Worm (Caenorhabditis elegans) whole organism, L2 larva: ENCODE results near the gene iglr-2.

Source experiments
- C34F6.9 ChIP-seq: fragments of 150-350 bp; optimal IDR thresholded peaks from 2 replicates; lab custom pipeline; 2014; ENCODE audit warnings: missing biosample characterization, missing genetic modification characterization
- R02D3.7 ChIP-seq: fragments of 150-350 bp; optimal IDR thresholded peaks from 2 replicates; lab custom pipeline; 2014; ENCODE audit warnings: missing biosample characterization, missing genetic modification characterization
- ZK546.5 ChIP-seq: sonication (generic microtip); optimal IDR thresholded peaks from 2 replicates; lab custom pipeline; 2017; ENCODE audit warnings: missing biosample characterization, missing genetic modification characterization
- alr-1 ChIP-seq: fragments of 150-350 bp; optimal IDR thresholded peaks from 2 replicates; lab custom pipeline; 2014; ENCODE audit warnings: missing biosample characterization, missing genetic modification characterization
- aly-2 ChIP-seq: fragments of 150-350 bp; optimal IDR thresholded peaks from 2 replicates; lab custom pipeline; 2014; ENCODE audit warnings: missing biosample characterization, missing genetic modification characterization
- crh-2 ChIP-seq: sonication (generic microtip); optimal IDR thresholded peaks from 2 replicates; lab custom pipeline; 2017; ENCODE audit warnings: missing biosample characterization, missing genetic modification characterization
- dmd-4 ChIP-seq: sonication (generic microtip); optimal IDR thresholded peaks from 2 replicates; lab custom pipeline; 2017; ENCODE audit warnings: missing biosample characterization, missing genetic modification characterization
- elt-1 ChIP-seq: fragments of 150-350 bp; optimal IDR thresholded peaks from 2 replicates; lab custom pipeline; 2014; ENCODE audit warnings: missing biosample characterization, missing genetic modification characterization
- elt-3 ChIP-seq: sonication (generic microtip); optimal IDR thresholded peaks from 2 replicates; lab custom pipeline; 2017; ENCODE audit warnings: missing biosample characterization, missing genetic modification characterization
- fos-1 ChIP-seq: fragments of 150-350 bp; optimal IDR thresholded peaks from 2 replicates; lab custom pipeline; 2014; ENCODE audit warnings: missing biosample characterization, missing genetic modification characterization
- gmeb-1 ChIP-seq: fragments of 150-350 bp; optimal IDR thresholded peaks from 2 replicates; lab custom pipeline; 2014; ENCODE audit warnings: missing biosample characterization, missing genetic modification characterization
- lin-11 ChIP-seq: fragments of 150-350 bp; sonication (generic microtip); optimal IDR thresholded peaks from 2 replicates; lab custom pipeline; 2014; ENCODE audit warnings: missing biosample characterization, missing genetic modification characterization, inconsistent platforms, mixed read lengths
- lin-13 ChIP-seq: fragments of 150-350 bp; optimal IDR thresholded peaks from 2 replicates; lab custom pipeline; 2014; ENCODE audit warnings: missing biosample characterization, missing genetic modification reagents, missing genetic modification characterization
- lsy-2 ChIP-seq, 2 experiments: fragments of 150-350 bp in 1 of 2; sonication (generic microtip) in 1 of 2; optimal IDR thresholded peaks; 2 replicates each; lab custom pipeline; 2014 to 2017; ENCODE audit warnings: missing biosample characterization in 2 of 2, missing genetic modification characterization in 2 of 2
- mbf-1 ChIP-seq: sonication (generic microtip); optimal IDR thresholded peaks from 2 replicates; lab custom pipeline; 2017; ENCODE audit warnings: missing biosample characterization, missing genetic modification characterization
- mdl-1 ChIP-seq, 2 experiments: fragments of 150-350 bp in 1 of 2; sonication (generic microtip) in 1 of 2; optimal IDR thresholded peaks; 2 replicates each; lab custom pipeline; 2017; ENCODE audit warnings: missing biosample characterization in 2 of 2, missing genetic modification characterization in 2 of 2
- nhr-12 ChIP-seq: fragments of 150-350 bp; optimal IDR thresholded peaks from 2 replicates; lab custom pipeline; 2014; ENCODE audit warnings: missing biosample characterization, missing genetic modification characterization
- nhr-129 ChIP-seq: fragments of 150-350 bp; optimal IDR thresholded peaks from 2 replicates; lab custom pipeline; 2014; ENCODE audit warnings: missing biosample characterization, missing genetic modification characterization
- nhr-21 ChIP-seq: fragments of 150-350 bp; optimal IDR thresholded peaks from 2 replicates; lab custom pipeline; 2014; ENCODE audit warnings: missing biosample characterization, missing genetic modification characterization
- nhr-23 ChIP-seq: fragments of 150-350 bp; optimal IDR thresholded peaks from 2 replicates; lab custom pipeline; 2014; ENCODE audit warnings: missing biosample characterization, missing genetic modification reagents, missing genetic modification characterization
- nhr-237 ChIP-seq: fragments of 150-350 bp; optimal IDR thresholded peaks from 2 replicates; lab custom pipeline; 2014; ENCODE audit warnings: missing biosample characterization, missing genetic modification characterization
- nhr-6 ChIP-seq: fragments of 150-350 bp; optimal IDR thresholded peaks from 2 replicates; lab custom pipeline; 2014; ENCODE audit warnings: missing biosample characterization, missing genetic modification characterization
- nhr-77 ChIP-seq: fragments of 150-350 bp; optimal IDR thresholded peaks from 2 replicates; lab custom pipeline; 2014; ENCODE audit warnings: missing biosample characterization, missing genetic modification characterization
- peb-1 ChIP-seq: fragments of 150-350 bp; optimal IDR thresholded peaks from 2 replicates; lab custom pipeline; 2014; ENCODE audit warnings: missing biosample characterization, missing genetic modification characterization
- sma-3 ChIP-seq: sonication (generic microtip); optimal IDR thresholded peaks from 2 replicates; lab custom pipeline; 2016; ENCODE audit warnings: missing genetic modification reagents, missing genetic modification characterization, missing compliant biosample characterization
- snpc-4 ChIP-seq: fragments of 150-350 bp; optimal IDR thresholded peaks from 2 replicates; lab custom pipeline; 2014; ENCODE audit warnings: missing biosample characterization, missing genetic modification characterization
- unc-55 ChIP-seq: fragments of 150-350 bp; sonication (generic microtip); optimal IDR thresholded peaks from 3 replicates; lab custom pipeline; 2014; ENCODE audit warnings: missing biosample characterization, missing genetic modification reagents, missing genetic modification characterization
- zag-1 ChIP-seq: fragments of 150-350 bp; optimal IDR thresholded peaks from 2 replicates; lab custom pipeline; 2014; ENCODE audit warnings: missing biosample characterization, missing genetic modification characterization
- ztf-4 ChIP-seq: fragments of 150-350 bp; optimal IDR thresholded peaks from 2 replicates; lab custom pipeline; 2014; ENCODE audit warnings: missing biosample characterization, missing genetic modification characterization

iglr-2 gene

DNA sequence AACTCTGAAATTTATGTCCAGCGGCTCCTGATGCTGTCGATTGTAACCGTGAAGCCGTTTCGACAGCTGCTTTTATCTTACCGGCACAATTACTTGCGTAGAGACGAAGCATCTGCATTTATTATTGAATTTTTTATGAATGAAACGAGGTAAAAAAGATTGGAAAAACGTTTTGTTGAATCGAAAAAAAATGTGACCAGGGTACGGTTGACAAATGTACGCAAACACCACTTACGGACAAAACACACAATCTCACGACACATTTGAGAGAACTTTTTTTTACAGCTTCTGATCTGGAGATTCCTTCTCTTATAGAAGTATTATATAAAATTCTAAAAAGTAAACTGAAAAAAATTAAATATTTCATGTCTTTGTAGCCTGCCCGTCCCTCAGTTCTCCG, 668 bp upstream of the iglr-2 start, which contains the start of the genes mrps-18A and ZC262.2:
TSS of gene mrps-18A (minus strand) at position 141 of the 400 bp plus-strand sequence.
TSS of gene ZC262.2 (plus strand) at position 284 of the 400 bp plus-strand sequence.
- no peak for TF ChIP-seq elt-1 (tag; lab: Kevin White, UChicago)
- TF ChIP-seq alr-1 (tag; lab: Kevin White, UChicago): no peak
- peak; percentile 21 for TF ChIP-seq nhr-129 (tag; lab: Kevin White, UChicago)
- peak; percentile 31 for TF ChIP-seq C34F6.9 (tag; lab: Kevin White, UChicago)
- TF ChIP-seq mbf-1: no peak
- TF ChIP-seq lsy-2 (tag; optimal IDR thresholded peaks at IDR 0.05; lab: Kevin White, UChicago): peak; percentile 73 to 97
- TF ChIP-seq sma-3 (GFP tag; lab: Kevin White, UChicago): no peak

DNA sequence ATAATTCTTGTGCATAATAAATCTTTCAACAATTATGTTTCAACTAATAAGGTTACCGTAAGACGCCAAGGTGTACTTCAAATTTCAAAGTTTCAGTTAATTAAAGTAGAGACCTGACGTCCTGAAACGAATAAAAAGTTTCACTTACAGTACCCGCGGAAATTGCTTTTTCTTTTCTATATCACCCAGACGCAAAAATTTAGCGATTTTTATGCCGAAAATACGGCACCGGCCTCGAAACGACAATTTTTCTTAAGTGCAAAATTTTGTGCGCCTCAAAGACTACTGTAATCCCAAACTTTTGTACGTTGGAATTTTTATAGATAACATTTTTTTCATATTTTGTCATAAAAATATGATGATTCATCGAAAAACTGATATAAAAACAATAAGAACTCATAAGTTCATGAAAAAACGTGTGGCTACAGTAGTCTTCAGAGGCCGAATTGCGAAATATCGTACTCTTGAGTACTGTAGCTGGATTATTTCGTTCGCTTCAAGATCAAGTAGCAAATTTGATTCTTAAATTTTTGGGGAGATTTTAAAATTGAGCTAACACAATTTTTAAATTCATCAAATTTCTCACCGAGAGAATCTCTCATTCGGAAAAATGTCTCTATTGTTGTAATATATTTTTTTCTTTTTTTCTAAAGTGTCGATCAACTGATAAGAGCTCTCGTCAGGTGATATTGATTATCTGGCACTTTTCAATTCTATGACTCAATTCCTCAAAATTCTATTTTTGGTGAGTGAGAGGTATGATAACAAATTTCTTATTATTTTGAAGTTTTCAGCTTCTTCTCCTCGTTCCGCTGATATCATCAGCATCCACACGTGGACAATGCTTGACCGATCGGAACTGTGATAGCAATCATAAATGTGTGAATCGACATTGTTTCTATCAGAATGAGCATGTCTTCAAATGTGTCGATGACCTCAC, 5.3 kb downstream of the iglr-2 start, which contains the start of gene ZC262.13:
TSS of gene ZC262.13 (plus strand) at position 641 of the 940 bp plus-strand sequence.
- TF ChIP-seq nhr-6 (tag; lab: Kevin White, UChicago): no peak
- TF ChIP-seq fos-1 (tag; lab: Kevin White, UChicago): peak; percentile 36

DNA sequence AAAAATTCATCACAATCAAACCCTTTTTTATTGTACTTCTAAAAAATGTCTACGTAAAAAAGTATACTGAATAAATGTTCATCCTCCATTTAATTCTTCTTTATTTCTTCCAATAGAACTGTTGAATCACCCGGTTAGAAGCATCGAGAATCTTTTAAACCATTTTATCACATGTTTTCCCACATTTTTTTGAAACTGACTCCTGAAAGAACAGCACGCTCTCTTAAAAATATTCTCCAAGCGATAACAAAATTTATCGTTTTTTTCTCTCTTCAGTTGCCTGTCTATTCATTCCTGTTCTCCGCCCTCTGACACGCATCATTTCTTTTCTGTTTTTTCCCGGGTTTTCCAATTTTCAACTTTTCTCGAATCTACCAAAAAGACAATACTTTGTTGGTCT, 6.7 kb downstream of the iglr-2 start, which contains the start of gene F10E9.12:
TSS of gene F10E9.12 (plus strand) at position 131 of the 400 bp plus-strand sequence.
- no peak for TF ChIP-seq snpc-4

DNA sequence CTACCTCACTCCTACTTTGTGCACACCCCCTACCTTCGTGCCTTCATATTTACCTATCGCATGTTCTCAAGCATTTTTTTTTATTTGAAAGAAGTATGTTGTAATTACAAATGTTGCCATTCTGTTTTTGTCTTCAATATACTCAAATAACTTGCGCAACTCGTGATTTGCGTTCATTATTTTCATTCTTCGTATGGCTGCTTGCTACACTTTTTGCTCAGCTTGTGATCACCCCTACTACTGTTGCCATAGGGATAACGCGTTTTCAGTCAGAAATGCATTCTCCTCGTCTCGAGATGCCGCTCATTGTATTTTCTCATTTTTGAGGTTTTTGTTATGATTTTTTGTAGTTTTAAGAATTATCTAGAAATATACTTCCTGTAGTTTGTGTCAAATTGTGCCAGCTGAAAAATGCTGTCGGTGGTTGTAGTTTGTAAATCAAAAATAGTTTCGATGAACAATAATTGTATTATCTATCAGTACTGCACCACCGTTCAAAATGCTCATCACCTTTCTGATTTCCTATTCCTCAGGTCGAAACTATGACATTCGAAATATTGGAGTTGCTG, 8.4 kb downstream of the iglr-2 start, which contains the start of gene F10E9.1:
TSS of gene F10E9.1 (plus strand) at position 519 of the 569 bp plus-strand sequence.
- TF ChIP-seq aly-2 (tag; lab: Kevin White, UChicago) (no peak), dmd-4 (no peak), nhr-77 (tag; lab: Kevin White, UChicago) (no peak), nhr-129 (tag; lab: Kevin White, UChicago) (no peak), nhr-21 (tag; lab: Kevin White, UChicago) (peak; percentile 21), lsy-2 (tag; optimal IDR thresholded peaks at IDR 0.05; lab: Kevin White, UChicago) (peak in 1 of 2 experiments; percentile 32), C34F6.9 (tag; lab: Kevin White, UChicago) (peak; percentile 14), lin-11 (peak; percentile 29)

DNA sequence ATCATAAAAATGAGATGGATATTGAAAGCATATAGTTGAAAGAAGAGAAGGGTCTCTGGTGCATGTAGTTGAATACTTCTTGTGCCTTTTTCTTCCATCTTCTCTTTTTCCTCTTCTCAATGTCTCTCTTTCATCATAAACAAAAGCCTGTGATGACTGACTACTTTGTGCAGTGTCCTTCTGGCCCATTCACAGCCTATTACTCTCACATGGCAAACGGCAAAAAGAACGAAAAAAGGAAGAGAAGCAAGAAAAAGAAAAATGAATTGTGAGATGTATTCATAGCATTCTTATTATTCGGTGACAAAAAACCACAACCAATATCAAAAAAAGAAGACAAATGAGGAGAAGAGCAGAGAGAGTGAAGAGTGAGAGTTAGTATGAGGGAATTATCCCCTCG, 9.9 kb downstream of the iglr-2 start:
- no peak for TF ChIP-seq fos-1 (tag; lab: Kevin White, UChicago)
- TF ChIP-seq unc-55: no peak
- TF ChIP-seq lsy-2 (tag; optimal IDR thresholded peaks at IDR 0.05; lab: Kevin White, UChicago): peak in 1 of 2 experiments; percentile 17
- peak; percentile 7 for TF ChIP-seq crh-2
- TF ChIP-seq nhr-237: no peak
- TF ChIP-seq zag-1 (tag; lab: Kevin White, UChicago): peak; percentile 51
- TF ChIP-seq nhr-12 (tag; lab: Kevin White, UChicago): no peak
- TF ChIP-seq R02D3.7 (tag; lab: Kevin White, UChicago): no peak
- TF ChIP-seq nhr-23: no peak
- no peak for TF ChIP-seq snpc-4
- TF ChIP-seq, all 48 proteins: peak for 3

- TF ChIP-seq sma-3 (GFP tag; lab: Kevin White, UChicago): no peak
- no peak for TF ChIP-seq peb-1 (tag; lab: Kevin White, UChicago)
- TF ChIP-seq nhr-237: no peak
- TF ChIP-seq lin-11: no peak
- TF ChIP-seq elt-3: no peak
- TF ChIP-seq lin-13 (GFP tag; lab: Kevin White, UChicago): no peak
- TF ChIP-seq R02D3.7 (tag; lab: Kevin White, UChicago): no peak
- TF ChIP-seq dmd-4: no peak
- TF ChIP-seq gmeb-1 (tag; lab: Kevin White, UChicago): no peak
- TF ChIP-seq ztf-4 (tag; lab: Kevin White, UChicago): no peak
- TF ChIP-seq mdl-1 (tag; optimal IDR thresholded peaks at IDR 0.05; lab: Kevin White, UChicago): no peak
- TF ChIP-seq ZK546.5 (tag; lab: Kevin White, UChicago): no peak
Observed at ce11 chrIII:8320183-8320582, 10.9 kb downstream of the iglr-2 start, which contains the start of gene F10E9.10. Gene F10E9.10 (minus strand): TSS chrIII:8320283.
